Worm (Caenorhabditis elegans): ENCODE measurements around the gene acp-7.

DNA sequence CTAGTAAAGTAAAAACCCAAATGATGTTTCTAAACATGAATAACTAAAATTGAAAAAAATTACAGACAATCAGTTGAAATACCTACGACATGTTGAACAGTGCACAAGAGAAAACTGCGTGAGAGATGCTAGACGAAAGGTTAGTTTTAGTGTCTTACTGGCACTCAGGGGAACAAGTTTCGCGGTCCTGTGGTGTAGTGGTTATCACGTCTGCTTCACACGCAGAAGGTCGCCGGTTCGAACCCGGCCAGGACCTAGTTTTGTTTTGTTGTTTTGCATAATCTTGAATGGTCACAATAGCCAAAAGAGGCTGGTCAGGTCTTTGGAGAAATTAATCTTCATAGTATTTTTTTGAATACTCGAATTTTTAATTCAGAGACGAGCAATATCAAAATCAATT is 49.5 kb upstream of the acp-7 start:
- TF ChIP-seq sea-1 (GFP tag; conservative IDR thresholded peaks at IDR 0.05) (no peak), ama-1 (optimal IDR thresholded peaks at IDR 0.05) (no peak), flt-1 (GFP tag; IDR thresholded peaks at IDR 0.05) (no peak), pes-1 (GFP tag; IDR thresholded peaks at IDR 0.05) (peak; percentile 72), tbx-11 (GFP tag; IDR thresholded peaks at IDR 0.05) (no peak), hmg-4 (GFP tag; optimal IDR thresholded peaks at IDR 0.05) (no peak), hnd-1 (tag; optimal IDR thresholded peaks at IDR 0.05) (no peak), hmbx-1 (tag; optimal IDR thresholded peaks at IDR 0.05) (no peak), F13C5.2 (tag; optimal IDR thresholded peaks at IDR 0.05) (no peak)
